Fruit fly (Drosophila melanogaster) whole organism, prepupa: Measurements from ENCODE around the gene CG34327.

ENCODE experiments used
- CG10631 ChIP-seq: fragments of 200-800 bp; sonication (Bioruptor generic); optimal IDR thresholded peaks from 2 replicates; lab custom pipeline; 2016; ENCODE audit warnings: missing biosample characterization, missing genetic modification characterization
- CG10669 ChIP-seq: fragments of 200-800 bp; sonication (Bioruptor generic); optimal IDR thresholded peaks from 3 replicates; lab custom pipeline; 2018; ENCODE audit warnings: missing biosample characterization, mild to moderate bottlenecking, missing genetic modification characterization, moderate library complexity
- CG11294 ChIP-seq: fragments of 200-800 bp; sonication (Bioruptor generic); IDR thresholded peaks from 2 replicates; pipeline ENCODE4 v1.3.6; 2022; ENCODE audit warnings: missing biosample characterization, missing genetic modification characterization
- CG15336 ChIP-seq: fragments of 200-800 bp; sonication (Bioruptor generic); IDR thresholded peaks from 2 replicates; pipeline ENCODE4 v1.3.6; 2022; ENCODE audit warnings: missing biosample characterization, missing genetic modification characterization
- CG16779 ChIP-seq: fragments of 200-800 bp; sonication (Bioruptor generic); optimal IDR thresholded peaks from 3 replicates; lab custom pipeline; 2017; ENCODE audit warnings: missing biosample characterization, mild to moderate bottlenecking, missing genetic modification characterization
- CG3032 ChIP-seq: fragments of 200-800 bp; optimal IDR thresholded peaks from 2 replicates; lab custom pipeline; 2019; ENCODE audit warnings: missing biosample characterization, mild to moderate bottlenecking, missing genetic modification characterization, moderate library complexity
- CG32006 ChIP-seq: fragments of 200-800 bp; sonication (Bioruptor generic); optimal IDR thresholded peaks from 3 replicates; lab custom pipeline; 2017; ENCODE audit warnings: missing biosample characterization, mild to moderate bottlenecking, missing genetic modification characterization
- CG34406 ChIP-seq: fragments of 200-800 bp; sonication (Bioruptor generic); optimal IDR thresholded peaks from 3 replicates; lab custom pipeline; 2016; ENCODE audit warnings: missing biosample characterization, missing genetic modification characterization
- CG3919 ChIP-seq: fragments of 200-800 bp; sonication (Bioruptor generic); optimal IDR thresholded peaks from 3 replicates; lab custom pipeline; 2016; ENCODE audit warnings: missing biosample characterization, missing genetic modification characterization
- CG4318 ChIP-seq: fragments of 200-800 bp; sonication (Bioruptor generic); optimal IDR thresholded peaks from 3 replicates; lab custom pipeline; 2017; ENCODE audit warnings: missing biosample characterization, mild to moderate bottlenecking, missing genetic modification characterization
- CG6163 ChIP-seq: fragments of 200-800 bp; sonication (Bioruptor generic); IDR thresholded peaks from 3 replicates; pipeline ENCODE4 v1.3.6; 2022; ENCODE audit warnings: missing biosample characterization, missing genetic modification characterization
- CG6808 ChIP-seq: fragments of 200-800 bp; sonication (Bioruptor generic); optimal IDR thresholded peaks from 3 replicates; lab custom pipeline; 2017; ENCODE audit warnings: missing biosample characterization, missing genetic modification characterization, mild to moderate bottlenecking, moderate library complexity, missing genetic modification reagents
- CG6854 ChIP-seq: fragments of 200-800 bp; sonication (Bioruptor generic); optimal IDR thresholded peaks from 2 replicates; lab custom pipeline; 2017; ENCODE audit warnings: missing biosample characterization, mild to moderate bottlenecking, missing genetic modification characterization
- CG8119 ChIP-seq: fragments of 200-800 bp; sonication (Bioruptor generic); IDR thresholded peaks from 3 replicates; pipeline ENCODE4 v1.3.6; 2022; ENCODE audit warnings: missing biosample characterization, missing genetic modification characterization
- CG9139 ChIP-seq: fragments of 200-800 bp; sonication (Bioruptor generic); optimal IDR thresholded peaks from 3 replicates; lab custom pipeline; 2017; ENCODE audit warnings: missing biosample characterization, mild to moderate bottlenecking, missing genetic modification characterization
- Eip75B ChIP-seq: fragments of 200-800 bp; sonication (Bioruptor generic); optimal IDR thresholded peaks from 3 replicates; lab custom pipeline; 2016; ENCODE audit warnings: missing biosample characterization, missing genetic modification characterization
- Eip78C ChIP-seq: fragments of 200-800 bp; sonication (Bioruptor generic); peaks from one replicate; lab custom pipeline; 2016; ENCODE audit warnings: missing biosample characterization, missing genetic modification characterization
- Eip93F ChIP-seq: fragments of 200-800 bp; sonication (Bioruptor generic); optimal IDR thresholded peaks from 2 replicates; lab custom pipeline; 2016; ENCODE audit warnings: missing biosample characterization, mild to moderate bottlenecking, missing genetic modification characterization
- Ets21C ChIP-seq: fragments of 200-800 bp; sonication (Bioruptor generic); optimal IDR thresholded peaks from 3 replicates; lab custom pipeline; 2016; ENCODE audit warnings: missing biosample characterization, missing genetic modification characterization
- Ets96B ChIP-seq: fragments of 200-800 bp; optimal IDR thresholded peaks from 2 replicates; lab custom pipeline; 2019; ENCODE audit warnings: missing biosample characterization, mild to moderate bottlenecking, missing genetic modification characterization, moderate library complexity
- Lpt ChIP-seq: fragments of 200-800 bp; sonication (Bioruptor generic); optimal IDR thresholded peaks from 3 replicates; lab custom pipeline; 2016; ENCODE audit warnings: missing biosample characterization, missing genetic modification characterization
- OdsH ChIP-seq: fragments of 200-800 bp; sonication (Bioruptor generic); optimal IDR thresholded peaks from 3 replicates; lab custom pipeline; 2016; ENCODE audit warnings: missing biosample characterization, missing genetic modification characterization
- eg ChIP-seq: fragments of 200-800 bp; sonication (Bioruptor generic); IDR thresholded peaks from 3 replicates; pipeline ENCODE4 v1.3.6; 2022; ENCODE audit warnings: missing biosample characterization, missing genetic modification characterization
- fd85E ChIP-seq: fragments of 200-800 bp; sonication (Bioruptor generic); optimal IDR thresholded peaks from 3 replicates; lab custom pipeline; 2016; ENCODE audit warnings: missing biosample characterization, missing genetic modification characterization
- svp ChIP-seq: fragments of 200-800 bp; sonication (Bioruptor generic); peaks from one replicate; lab custom pipeline; 2016; ENCODE audit warnings: missing biosample characterization, missing genetic modification characterization
- vri ChIP-seq: fragments of 200-800 bp; sonication (Bioruptor generic); optimal IDR thresholded peaks from 3 replicates; lab custom pipeline; 2016; ENCODE audit warnings: missing biosample characterization, mild to moderate bottlenecking, missing genetic modification characterization

The CG34327 gene

DNA sequence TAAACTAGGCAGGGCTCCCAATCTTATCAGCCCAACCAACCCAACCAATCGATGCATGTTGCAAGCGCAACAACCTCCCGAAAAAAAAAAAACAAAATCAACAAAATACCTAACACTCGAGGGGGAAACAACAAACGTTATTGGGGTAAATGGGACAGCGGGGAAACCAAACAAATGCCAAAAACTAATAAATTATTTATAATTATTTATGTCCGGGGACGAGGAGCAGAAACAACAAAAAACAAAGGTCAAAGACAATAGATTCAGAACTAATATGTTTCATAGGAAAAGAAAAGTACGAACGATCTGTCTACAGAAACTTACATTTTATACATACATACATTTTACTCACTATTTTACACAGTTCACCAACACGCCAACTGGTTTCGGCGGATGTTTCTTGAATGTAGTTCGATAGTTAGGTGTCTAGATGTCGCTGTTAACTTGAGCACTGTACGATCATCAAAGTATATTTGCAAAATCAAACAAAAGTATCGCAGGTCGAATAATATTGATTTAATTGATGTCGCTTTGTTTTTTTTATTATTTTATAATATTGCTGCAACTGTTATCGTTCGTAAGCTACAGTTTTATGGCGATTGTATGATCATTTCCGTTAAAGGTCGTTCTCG lies 47.9 kb downstream of the CG34327 start (continued):
- TF ChIP-seq OdsH = peak; percentile 26
- no peak for TF ChIP-seq vri
- no peak for TF ChIP-seq Lpt (GFP tag; lab: Kevin White, UChicago)
- no peak for TF ChIP-seq CG11294 (GFP tag; lab: Robert Waterston, UW)
- no peak for TF ChIP-seq CG3919 (GFP tag; lab: Kevin White, UChicago)
- peak; percentile 54 for TF ChIP-seq svp (GFP tag; lab: Kevin White, UChicago)
- TF ChIP-seq Eip93F (GFP tag; lab: Kevin White, UChicago) = no peak
- no peak for TF ChIP-seq fd85E (GFP tag; lab: Kevin White, UChicago)
- TF ChIP-seq Ets21C (GFP tag; lab: Kevin White, UChicago) = peak; percentile 11
- no peak for TF ChIP-seq CG9139 (GFP tag; lab: Kevin White, UChicago)
- no peak for TF ChIP-seq CG8119 (GFP tag; lab: Robert Waterston, UW)
- no peak for TF ChIP-seq CG3032 (tag; lab: Kevin White, UChicago)
- no peak for TF ChIP-seq Ets96B (tag; lab: Kevin White, UChicago)
- TF ChIP-seq CG6163 = no peak
- TF ChIP-seq CG6854 = no peak
- no peak for TF ChIP-seq CG4318 (GFP tag; lab: Kevin White, UChicago)
- TF ChIP-seq CG10669 (GFP tag; lab: Kevin White, UChicago) = no peak
- TF ChIP-seq CG34406 = no peak
- TF ChIP-seq, all 60 proteins: peak for 18

- TF ChIP-seq CG16779 = no peak
- TF ChIP-seq CG6163 = peak; percentile 40; the same call in 1 of the 3 replicates
- peak; percentile 31; the same call in 1 of the 2 replicates for TF ChIP-seq CG11294 (GFP tag; lab: Robert Waterston, UW)
- peak; percentile 45 for TF ChIP-seq CG32006 (GFP tag; lab: Kevin White, UChicago)
- peak; percentile 6 for TF ChIP-seq svp (GFP tag; lab: Kevin White, UChicago)
- TF ChIP-seq CG15336 (GFP tag; lab: Robert Waterston, UW) = peak; percentile 57
- no peak for TF ChIP-seq CG10631 (GFP tag; lab: Kevin White, UChicago)
- no peak for TF ChIP-seq Eip75B (GFP tag; lab: Kevin White, UChicago)
- no peak for TF ChIP-seq CG6808 (GFP tag; lab: Kevin White, UChicago)
- TF ChIP-seq eg (GFP tag; lab: Robert Waterston, UW) = peak; percentile 58; the same call in 2 of the 3 replicates
- no peak for TF ChIP-seq CG10669 (GFP tag; lab: Kevin White, UChicago)
- TF ChIP-seq Eip78C (GFP tag; lab: Kevin White, UChicago) = peak; percentile 9
Measured at dm6 chrX:17174115-17174514, 49.5 kb downstream of the CG34327 start.
